Worm (Caenorhabditis elegans) whole organism, L2 larva: ENCODE measurements around the gene wdr-83.

Experiments used
- C34F6.9 ChIP-seq: fragments of 150-350 bp; optimal IDR thresholded peaks from 2 replicates; lab custom pipeline; 2014; ENCODE audit warnings: missing biosample characterization, missing genetic modification characterization
- F13H6.1 ChIP-seq: sonication (generic microtip); optimal IDR thresholded peaks from 2 replicates; lab custom pipeline; 2016; ENCODE audit warnings: missing genetic modification characterization, missing compliant biosample characterization
- alr-1 ChIP-seq: fragments of 150-350 bp; optimal IDR thresholded peaks from 2 replicates; lab custom pipeline; 2014; ENCODE audit warnings: missing biosample characterization, missing genetic modification characterization
- aly-2 ChIP-seq: fragments of 150-350 bp; optimal IDR thresholded peaks from 2 replicates; lab custom pipeline; 2014; ENCODE audit warnings: missing biosample characterization, missing genetic modification characterization
- ama-1 ChIP-seq: fragments of 150-350 bp; optimal IDR thresholded peaks from 2 replicates; lab custom pipeline; 2018; ENCODE audit warnings: inconsistent platforms
- blmp-1 ChIP-seq: sonication (generic microtip); optimal IDR thresholded peaks from 2 replicates; lab custom pipeline; 2017; ENCODE audit warnings: missing genetic modification characterization, mild to moderate bottlenecking, missing compliant biosample characterization, antibody characterized with exemption, moderate library complexity; ENCODE audit not compliant: insufficient read depth
- ceh-16 ChIP-seq: fragments of 150-350 bp; optimal IDR thresholded peaks from 2 replicates; lab custom pipeline; 2014; ENCODE audit warnings: missing biosample characterization, missing genetic modification characterization
- crh-2 ChIP-seq: sonication (generic microtip); optimal IDR thresholded peaks from 2 replicates; lab custom pipeline; 2017; ENCODE audit warnings: missing biosample characterization, missing genetic modification characterization
- dmd-4 ChIP-seq: sonication (generic microtip); optimal IDR thresholded peaks from 2 replicates; lab custom pipeline; 2017; ENCODE audit warnings: missing biosample characterization, missing genetic modification characterization
- egl-27 ChIP-seq: sonication (generic microtip); optimal IDR thresholded peaks from 3 replicates; lab custom pipeline; 2017; ENCODE audit warnings: missing biosample characterization, missing genetic modification reagents, missing genetic modification characterization
- elt-1 ChIP-seq: fragments of 150-350 bp; optimal IDR thresholded peaks from 2 replicates; lab custom pipeline; 2014; ENCODE audit warnings: missing biosample characterization, missing genetic modification characterization
- elt-3 ChIP-seq: sonication (generic microtip); optimal IDR thresholded peaks from 2 replicates; lab custom pipeline; 2017; ENCODE audit warnings: missing biosample characterization, missing genetic modification characterization
- fos-1 ChIP-seq: fragments of 150-350 bp; optimal IDR thresholded peaks from 2 replicates; lab custom pipeline; 2014; ENCODE audit warnings: missing biosample characterization, missing genetic modification characterization
- gmeb-1 ChIP-seq: fragments of 150-350 bp; optimal IDR thresholded peaks from 2 replicates; lab custom pipeline; 2014; ENCODE audit warnings: missing biosample characterization, missing genetic modification characterization
- lin-11 ChIP-seq: fragments of 150-350 bp; sonication (generic microtip); optimal IDR thresholded peaks from 2 replicates; lab custom pipeline; 2014; ENCODE audit warnings: missing biosample characterization, missing genetic modification characterization, inconsistent platforms, mixed read lengths
- lin-13 ChIP-seq: fragments of 150-350 bp; optimal IDR thresholded peaks from 2 replicates; lab custom pipeline; 2014; ENCODE audit warnings: missing biosample characterization, missing genetic modification reagents, missing genetic modification characterization
- lin-39 ChIP-seq: fragments of 150-350 bp; optimal IDR thresholded peaks from 2 replicates; lab custom pipeline; 2014; ENCODE audit warnings: missing biosample characterization, missing genetic modification reagents, missing genetic modification characterization
- lsy-2 ChIP-seq, 2 experiments: fragments of 150-350 bp in 1 of 2; sonication (generic microtip) in 1 of 2; optimal IDR thresholded peaks; 2 replicates each; lab custom pipeline; 2014 to 2017; ENCODE audit warnings: missing biosample characterization in 2 of 2, missing genetic modification characterization in 2 of 2
- mab-5 ChIP-seq: fragments of 150-350 bp; optimal IDR thresholded peaks from 2 replicates; lab custom pipeline; 2014; ENCODE audit warnings: missing biosample characterization, missing genetic modification characterization
- mbf-1 ChIP-seq: sonication (generic microtip); optimal IDR thresholded peaks from 2 replicates; lab custom pipeline; 2017; ENCODE audit warnings: missing biosample characterization, missing genetic modification characterization
- mdl-1 ChIP-seq, 2 experiments: fragments of 150-350 bp in 1 of 2; sonication (generic microtip) in 1 of 2; optimal IDR thresholded peaks; 2 replicates each; lab custom pipeline; 2017; ENCODE audit warnings: missing biosample characterization in 2 of 2, missing genetic modification characterization in 2 of 2
- nhr-10 ChIP-seq: sonication (generic microtip); optimal IDR thresholded peaks from 2 replicates; lab custom pipeline; 2017; ENCODE audit warnings: missing biosample characterization, missing genetic modification characterization
- nhr-11 ChIP-seq: fragments of 150-350 bp; optimal IDR thresholded peaks from 2 replicates; lab custom pipeline; 2014; ENCODE audit warnings: missing biosample characterization, missing genetic modification characterization
- nhr-12 ChIP-seq: fragments of 150-350 bp; optimal IDR thresholded peaks from 2 replicates; lab custom pipeline; 2014; ENCODE audit warnings: missing biosample characterization, missing genetic modification characterization
- nhr-129 ChIP-seq: fragments of 150-350 bp; optimal IDR thresholded peaks from 2 replicates; lab custom pipeline; 2014; ENCODE audit warnings: missing biosample characterization, missing genetic modification characterization
- nhr-21 ChIP-seq: fragments of 150-350 bp; optimal IDR thresholded peaks from 2 replicates; lab custom pipeline; 2014; ENCODE audit warnings: missing biosample characterization, missing genetic modification characterization
- nhr-23 ChIP-seq: fragments of 150-350 bp; optimal IDR thresholded peaks from 2 replicates; lab custom pipeline; 2014; ENCODE audit warnings: missing biosample characterization, missing genetic modification reagents, missing genetic modification characterization
- nhr-25 ChIP-seq: fragments of 150-350 bp; sonication (generic microtip); optimal IDR thresholded peaks from 3 replicates; lab custom pipeline; 2014; ENCODE audit warnings: missing biosample characterization, missing genetic modification characterization
- nhr-6 ChIP-seq: fragments of 150-350 bp; optimal IDR thresholded peaks from 2 replicates; lab custom pipeline; 2014; ENCODE audit warnings: missing biosample characterization, missing genetic modification characterization
- nhr-77 ChIP-seq: fragments of 150-350 bp; optimal IDR thresholded peaks from 2 replicates; lab custom pipeline; 2014; ENCODE audit warnings: missing biosample characterization, missing genetic modification characterization
- peb-1 ChIP-seq: fragments of 150-350 bp; optimal IDR thresholded peaks from 2 replicates; lab custom pipeline; 2014; ENCODE audit warnings: missing biosample characterization, missing genetic modification characterization
- skn-1 ChIP-seq: sonication (generic microtip); optimal IDR thresholded peaks from 2 replicates; lab custom pipeline; 2017; ENCODE audit warnings: missing biosample characterization, missing genetic modification characterization
- sma-3 ChIP-seq: sonication (generic microtip); optimal IDR thresholded peaks from 2 replicates; lab custom pipeline; 2016; ENCODE audit warnings: missing genetic modification reagents, missing genetic modification characterization, missing compliant biosample characterization
- sma-9 ChIP-seq, 2 experiments: fragments of 150-350 bp in 1 of 2; sonication (generic microtip) in 1 of 2; optimal IDR thresholded peaks; 2 replicates each; lab custom pipeline; 2014 to 2016; ENCODE audit warnings: missing genetic modification characterization in 2 of 2, mild to moderate bottlenecking in 1 of 2, missing biosample characterization in 1 of 2, missing compliant biosample characterization in 1 of 2, missing genetic modification reagents in 1 of 2, moderate library complexity in 1 of 2
- snpc-4 ChIP-seq: fragments of 150-350 bp; optimal IDR thresholded peaks from 2 replicates; lab custom pipeline; 2014; ENCODE audit warnings: missing biosample characterization, missing genetic modification characterization
- unc-39 ChIP-seq: fragments of 150-350 bp; optimal IDR thresholded peaks from 2 replicates; lab custom pipeline; 2014; ENCODE audit warnings: missing biosample characterization, missing genetic modification characterization
- unc-55 ChIP-seq: fragments of 150-350 bp; sonication (generic microtip); optimal IDR thresholded peaks from 3 replicates; lab custom pipeline; 2014; ENCODE audit warnings: missing biosample characterization, missing genetic modification reagents, missing genetic modification characterization
- unc-62 ChIP-seq: fragments of 150-350 bp; optimal IDR thresholded peaks from 2 replicates; lab custom pipeline; 2014; ENCODE audit warnings: missing biosample characterization, missing genetic modification reagents, missing genetic modification characterization
- zag-1 ChIP-seq: fragments of 150-350 bp; optimal IDR thresholded peaks from 2 replicates; lab custom pipeline; 2014; ENCODE audit warnings: missing biosample characterization, missing genetic modification characterization
- ztf-1 ChIP-seq: fragments of 200-800 bp; sonication (Bioruptor generic); conservative IDR thresholded peaks from 2 replicates; pipeline ENCODE4 v1.3.6; 2022; ENCODE audit warnings: missing genetic modification characterization, missing compliant biosample characterization
- ztf-11 ChIP-seq: sonication (generic microtip); optimal IDR thresholded peaks from 2 replicates; lab custom pipeline; 2017; ENCODE audit warnings: missing biosample characterization, missing genetic modification characterization

Gene wdr-83

ce11 chrII:5036128-5036527, 4.6 kb upstream of the wdr-83 start, which contains the start of gene lrr-1:
TSS of gene lrr-1 (minus strand) at chrII:5036439.
- TF ChIP-seq gmeb-1 (tag; lab: Kevin White, UChicago), result no peak
- TF ChIP-seq mbf-1 (tag; lab: Kevin White, UChicago), result no peak
- TF ChIP-seq elt-1, result no peak
- TF ChIP-seq lin-39 (tag; lab: Kevin White, UChicago), result no peak
- no peak for TF ChIP-seq nhr-11
- TF ChIP-seq unc-62 (GFP tag; lab: Kevin White, UChicago), result no peak
- TF ChIP-seq zag-1 (tag; lab: Kevin White, UChicago), result no peak
- TF ChIP-seq aly-2, result no peak
- TF ChIP-seq ztf-1 (GFP tag; lab: Robert Waterston, UW), result no peak
- TF ChIP-seq lin-13, result no peak
- no peak for TF ChIP-seq skn-1 (tag; lab: Kevin White, UChicago)
- no peak for TF ChIP-seq mdl-1 (tag; optimal IDR thresholded peaks at IDR 0.05; lab: Kevin White, UChicago)
- no peak for TF ChIP-seq unc-55 (GFP tag; lab: Kevin White, UChicago)
- TF ChIP-seq nhr-10, result no peak
- TF ChIP-seq crh-2 (tag; lab: Kevin White, UChicago), result no peak
- no peak for TF ChIP-seq nhr-23 (tag; lab: Kevin White, UChicago)
- TF ChIP-seq, all 48 proteins: peak for 0

ce11 chrII:5033935-5034334, 2.4 kb upstream of the wdr-83 start, which contains the start of gene F33G12.3:
TSS of gene F33G12.3 (minus strand) at chrII:5034035.
- TF ChIP-seq sma-3 (no peak), gmeb-1 (tag; lab: Kevin White, UChicago) (no peak), nhr-6 (tag; lab: Kevin White, UChicago) (no peak)
- TF ChIP-seq, all 48 proteins: peak for 0

ce11 chrII:5032669-5033068, 1.2 kb upstream of the wdr-83 start:
- TF ChIP-seq lin-11 (tag; lab: Kevin White, UChicago) (peak; percentile 11), lsy-2 (tag; optimal IDR thresholded peaks at IDR 0.05; lab: Kevin White, UChicago) (peak; percentile 32 to 59), egl-27 (peak; percentile 32), snpc-4 (peak; percentile 7), nhr-25 (tag; lab: Kevin White, UChicago) (peak; percentile 1), blmp-1 (tag; lab: Kevin White, UChicago) (no peak), gmeb-1 (tag; lab: Kevin White, UChicago) (peak; percentile 54), F13H6.1 (tag; lab: Kevin White, UChicago) (peak; percentile 70), zag-1 (tag; lab: Kevin White, UChicago) (no peak), skn-1 (tag; lab: Kevin White, UChicago) (no peak), nhr-12 (tag; lab: Kevin White, UChicago) (no peak), C34F6.9 (tag; lab: Kevin White, UChicago) (peak; percentile 34), mdl-1 (tag; optimal IDR thresholded peaks at IDR 0.05; lab: Kevin White, UChicago) (peak in 1 of 2 experiments; percentile 10), ztf-1 (GFP tag; lab: Robert Waterston, UW) (no peak), nhr-21 (peak; percentile 36), elt-1 (no peak), sma-9 (GFP tag; optimal IDR thresholded peaks at IDR 0.05; lab: Kevin White, UChicago) (peak; percentile 26), sma-9 (tag; optimal IDR thresholded peaks at IDR 0.05; lab: Kevin White, UChicago) (no peak), unc-55 (GFP tag; lab: Kevin White, UChicago) (peak; percentile 55), ztf-11 (no peak), nhr-23 (tag; lab: Kevin White, UChicago) (no peak), nhr-129 (tag; lab: Kevin White, UChicago) (peak; percentile 81), sma-3 (peak; percentile 50), fos-1 (peak; percentile 59), lin-13 (peak; percentile 13), ceh-16 (tag; lab: Kevin White, UChicago) (peak; percentile 13), ama-1 (lab: Kevin White, UChicago) (no peak), mab-5 (tag; lab: Kevin White, UChicago) (no peak)

- TF ChIP-seq dmd-4 (tag; lab: Kevin White, UChicago) (no peak), mab-5 (tag; lab: Kevin White, UChicago) (no peak), gmeb-1 (tag; lab: Kevin White, UChicago) (no peak), crh-2 (tag; lab: Kevin White, UChicago) (no peak), ztf-1 (GFP tag; lab: Robert Waterston, UW) (no peak), sma-9 (GFP tag; optimal IDR thresholded peaks at IDR 0.05; lab: Kevin White, UChicago) (no peak), sma-9 (tag; optimal IDR thresholded peaks at IDR 0.05; lab: Kevin White, UChicago) (no peak), unc-39 (tag; lab: Kevin White, UChicago) (no peak), ztf-11 (no peak), nhr-77 (tag; lab: Kevin White, UChicago) (no peak), F13H6.1 (tag; lab: Kevin White, UChicago) (no peak), zag-1 (tag; lab: Kevin White, UChicago) (no peak), elt-3 (no peak), egl-27 (no peak), nhr-11 (no peak), peb-1 (tag; lab: Kevin White, UChicago) (no peak), lin-11 (tag; lab: Kevin White, UChicago) (no peak), nhr-6 (tag; lab: Kevin White, UChicago) (no peak), alr-1 (no peak)
These were observed 3.6 kb downstream of the wdr-83 start for ce11 chrII:5027952-5028351.
